Fruit fly (Drosophila melanogaster): ENCODE measurements around the gene Gs1.
A peak's percentile ranks its signal among the peaks of the same experiment; 100 is the strongest.

Gene Gs1

DNA sequence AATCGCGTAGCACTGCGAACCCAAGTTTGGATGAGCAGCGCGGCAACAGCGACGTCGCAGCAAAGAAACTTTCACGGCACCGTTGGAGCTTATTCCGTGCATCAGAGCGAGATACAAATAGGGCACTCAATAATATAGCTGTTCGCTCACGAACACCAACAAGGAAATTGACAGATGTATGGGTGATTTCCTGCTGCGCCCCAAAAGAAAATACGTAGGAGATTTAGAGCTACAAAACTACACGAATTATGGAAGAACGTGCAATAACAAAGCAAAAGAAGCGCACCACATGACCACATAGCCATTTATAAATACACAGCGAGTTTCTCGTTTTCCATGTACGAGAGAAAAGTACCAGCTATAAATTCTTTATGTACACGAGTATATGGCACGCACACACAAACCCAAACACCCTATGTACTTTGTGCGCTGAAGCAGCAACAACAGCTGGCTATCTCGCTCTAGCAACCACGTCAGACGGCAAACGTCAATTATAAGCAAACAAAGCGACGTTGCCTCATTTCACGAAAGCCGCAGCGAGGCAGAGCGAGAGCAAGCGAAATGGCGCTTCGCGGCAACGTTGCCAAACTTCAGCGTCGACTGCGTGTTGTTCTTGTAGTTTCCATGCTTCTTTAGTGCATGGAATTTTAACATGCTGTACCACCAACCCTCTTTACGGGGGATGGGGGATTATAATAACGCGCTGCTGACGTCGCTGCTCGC lies 29.7 kb downstream of the Gs1 start (continued):
- TF ChIP-seq CG6813 (GFP tag; optimal IDR thresholded peaks at IDR 0.05) = peak; percentile 46
- peak; percentile 48 for TF ChIP-seq exex (tag; optimal IDR thresholded peaks at IDR 0.05)
- peak; percentile 61 for TF ChIP-seq pfk (GFP tag; optimal IDR thresholded peaks at IDR 0.05)
- no peak for TF ChIP-seq CG32767 (GFP tag; IDR thresholded peaks at IDR 0.05)
- no peak for TF ChIP-seq CG8290 (GFP tag; optimal IDR thresholded peaks at IDR 0.05)
- peak; percentile 14 to 62 for TF ChIP-seq CG8290 (tag; optimal IDR thresholded peaks at IDR 0.05)
- no peak for TF ChIP-seq CG16813 (GFP tag; IDR thresholded peaks at IDR 0.05; ENCODE audit: partially characterized antibody)
- TF ChIP-seq Six4 (GFP tag; optimal IDR thresholded peaks at IDR 0.05) = no peak
- peak; percentile 12 for TF ChIP-seq salm (tag; optimal IDR thresholded peaks at IDR 0.05)
- peak; percentile 57 for TF ChIP-seq psq (GFP tag; optimal IDR thresholded peaks at IDR 0.05)
- peak; percentile 66 for TF ChIP-seq caup (GFP tag; optimal IDR thresholded peaks at IDR 0.05; ENCODE audit: severe bottlenecking)
- TF ChIP-seq abd-A (tag; optimal IDR thresholded peaks at IDR 0.05) = peak; percentile 99
- TF ChIP-seq CG3065 (GFP tag; optimal IDR thresholded peaks at IDR 0.05) = no peak
- TF ChIP-seq oc (tag; optimal IDR thresholded peaks at IDR 0.05) = peak; percentile 68
- no peak for TF ChIP-seq ERR (GFP tag; optimal IDR thresholded peaks at IDR 0.05)
- peak; percentile 48 for TF ChIP-seq HHEX (GFP tag; optimal IDR thresholded peaks at IDR 0.05)
- peak; percentile 40 for TF ChIP-seq Nf-YB (GFP tag; optimal IDR thresholded peaks at IDR 0.05)
- TF ChIP-seq CG3407 (GFP tag; optimal IDR thresholded peaks at IDR 0.05) = peak; percentile 100
- no peak for TF ChIP-seq CG17328 (GFP tag; IDR thresholded peaks at IDR 0.05)
- TF ChIP-seq Hey (tag; optimal IDR thresholded peaks at IDR 0.05) = peak; percentile 63
- peak; percentile 32 for TF ChIP-seq CG12071 (GFP tag; optimal IDR thresholded peaks at IDR 0.05)
- TF ChIP-seq Fer1 (GFP tag; optimal IDR thresholded peaks at IDR 0.05) = peak; percentile 52
- TF ChIP-seq CG7987 (GFP tag; optimal IDR thresholded peaks at IDR 0.05) = peak; percentile 69
- TF ChIP-seq Side (GFP tag; optimal IDR thresholded peaks at IDR 0.05) = peak; percentile 14
- TF ChIP-seq sens (GFP tag) = peak; percentile 84
- peak; percentile 26 for TF ChIP-seq CG10147 (GFP tag; optimal IDR thresholded peaks at IDR 0.05)
- TF ChIP-seq Hr51 (GFP tag; optimal IDR thresholded peaks at IDR 0.05) = peak; percentile 36 to 71
- peak; percentile 7 for TF ChIP-seq CG6254 (GFP tag; optimal IDR thresholded peaks at IDR 0.05)
- TF ChIP-seq unpg (GFP tag; optimal IDR thresholded peaks at IDR 0.05) = peak; percentile 26
- TF ChIP-seq onecut (GFP tag; IDR thresholded peaks at IDR 0.05) = peak; percentile 82
- TF ChIP-seq CG4328 (GFP tag; optimal IDR thresholded peaks at IDR 0.05) = peak; percentile 79
- peak; percentile 72 for TF ChIP-seq sug (tag; optimal IDR thresholded peaks at IDR 0.05)
- peak; percentile 94 for TF ChIP-seq cg (GFP tag; optimal IDR thresholded peaks at IDR 0.05)
- no peak for TF ChIP-seq C15 (GFP tag; IDR thresholded peaks at IDR 0.05)
- TF ChIP-seq CG7372 (GFP tag; IDR thresholded peaks at IDR 0.05) = no peak
- peak; percentile 48 for TF ChIP-seq CG33557 (GFP tag; optimal IDR thresholded peaks at IDR 0.05)
- peak; percentile 98 for TF ChIP-seq sd (tag; optimal IDR thresholded peaks at IDR 0.05)
- peak; percentile 26 for TF ChIP-seq ash1 (GFP tag; optimal IDR thresholded peaks at IDR 0.05)
- peak; percentile 52 for TF ChIP-seq BtbVII (GFP tag; optimal IDR thresholded peaks at IDR 0.05)
- TF ChIP-seq CG6683 (GFP tag; optimal IDR thresholded peaks at IDR 0.05) = peak; percentile 33
- TF ChIP-seq CG43689 (GFP tag; IDR thresholded peaks at IDR 0.05) = no peak
- TF ChIP-seq eyg (GFP tag; optimal IDR thresholded peaks at IDR 0.05) = peak; percentile 12
- peak; percentile 76 for TF ChIP-seq Med (GFP tag)
- peak; percentile 89 for TF ChIP-seq B-H2 (GFP tag; optimal IDR thresholded peaks at IDR 0.05)
- no peak for TF ChIP-seq CG10462 (GFP tag; optimal IDR thresholded peaks at IDR 0.05)
- no peak for TF ChIP-seq Doc2 (GFP tag; IDR thresholded peaks at IDR 0.05)
- peak; percentile 64 for TF ChIP-seq CG18599 (GFP tag; optimal IDR thresholded peaks at IDR 0.05)
- TF ChIP-seq ftz-f1 (GFP tag; optimal IDR thresholded peaks at IDR 0.05) = peak; percentile 22
- TF ChIP-seq Ada2b (GFP tag; IDR thresholded peaks at IDR 0.05) = no peak

Data from whole organism, embryonic.